Worm (Caenorhabditis elegans) whole organism, L3 larva: ENCODE results near the gene ZC204.13.

Source experiments
- aly-2 ChIP-seq: fragments of 150-350 bp; optimal IDR thresholded peaks from 2 replicates; lab custom pipeline; 2014; ENCODE audit warnings: missing biosample characterization, missing genetic modification characterization
- ama-1 ChIP-seq: fragments of 150-350 bp; optimal IDR thresholded peaks from 2 replicates; lab custom pipeline; 2018
- ceh-82 ChIP-seq: fragments of 150-350 bp; optimal IDR thresholded peaks from 2 replicates; lab custom pipeline; 2014; ENCODE audit warnings: missing biosample characterization, missing genetic modification characterization
- ceh-9 ChIP-seq: sonication (generic microtip); optimal IDR thresholded peaks from 2 replicates; lab custom pipeline; 2018; ENCODE audit warnings: missing biosample characterization, missing genetic modification characterization
- daf-12 ChIP-seq: fragments of 150-350 bp; optimal IDR thresholded peaks from 2 replicates; lab custom pipeline; 2014; ENCODE audit warnings: missing biosample characterization, missing genetic modification reagents, missing genetic modification characterization
- elt-2 ChIP-seq: sonication (generic microtip); optimal IDR thresholded peaks from 2 replicates; lab custom pipeline; 2016; ENCODE audit warnings: missing genetic modification reagents, mild to moderate bottlenecking, missing genetic modification characterization, missing compliant biosample characterization
- elt-3 ChIP-seq, 3 experiments: fragments of 150-350 bp in 1 of 3; sonication (generic microtip) in 2 of 3; optimal IDR thresholded peaks; 2 replicates in 2 of 3; 4 replicates in 1 of 3; lab custom pipeline; 2014 to 2017; ENCODE audit warnings: missing biosample characterization in 3 of 3, missing genetic modification characterization in 3 of 3
- eor-1 ChIP-seq, 2 experiments: fragments of 150-350 bp; optimal IDR thresholded peaks; 2 replicates each; lab custom pipeline; 2014 to 2018; ENCODE audit warnings: missing biosample characterization in 2 of 2, missing genetic modification characterization in 2 of 2
- fkh-2 ChIP-seq: fragments of 150-350 bp; optimal IDR thresholded peaks from 2 replicates; lab custom pipeline; 2014; ENCODE audit warnings: missing biosample characterization, missing genetic modification reagents, missing genetic modification characterization
- hmg-11 ChIP-seq: sonication (generic microtip); optimal IDR thresholded peaks from 2 replicates; lab custom pipeline; 2016; ENCODE audit warnings: missing genetic modification characterization, missing compliant biosample characterization
- nhr-25 ChIP-seq: sonication (generic microtip); optimal IDR thresholded peaks from 2 replicates; lab custom pipeline; 2017; ENCODE audit warnings: missing biosample characterization, missing genetic modification characterization
- nhr-67 ChIP-seq: fragments of 150-350 bp; optimal IDR thresholded peaks from 2 replicates; lab custom pipeline; 2014; ENCODE audit warnings: missing biosample characterization, missing genetic modification characterization
- nhr-77 ChIP-seq: fragments of 150-350 bp; optimal IDR thresholded peaks from 2 replicates; lab custom pipeline; 2014; ENCODE audit warnings: missing biosample characterization, missing genetic modification characterization
- pha-4 ChIP-seq: fragments of 150-350 bp; optimal IDR thresholded peaks from 2 replicates; lab custom pipeline; 2014; ENCODE audit warnings: missing biosample characterization, missing genetic modification reagents, missing genetic modification characterization
- pqm-1 ChIP-seq: fragments of 150-350 bp; optimal IDR thresholded peaks from 2 replicates; lab custom pipeline; 2017; ENCODE audit warnings: missing biosample characterization, missing genetic modification characterization, inconsistent platforms
- skn-1 ChIP-seq: fragments of 150-350 bp; optimal IDR thresholded peaks from 2 replicates; lab custom pipeline; 2014; ENCODE audit warnings: missing biosample characterization, missing genetic modification characterization
- snpc-4 ChIP-seq: fragments of 150-350 bp; optimal IDR thresholded peaks from 2 replicates; lab custom pipeline; 2014; ENCODE audit warnings: missing biosample characterization, missing genetic modification characterization

ZC204.13 gene

ce11 chrII:1618948-1619347, 41.8 kb downstream of the ZC204.13 start, which contains the start of gene fbxa-166:
Gene fbxa-166 (minus strand): TSS chrII:1619048.
- no peak for TF ChIP-seq eor-1 (tag; optimal IDR thresholded peaks at IDR 0.05; lab: Kevin White, UChicago)
- no peak for TF ChIP-seq ceh-82
- TF ChIP-seq ceh-9 = no peak
- no peak for TF ChIP-seq skn-1 (tag; lab: Kevin White, UChicago)
- no peak for TF ChIP-seq aly-2 (tag; lab: Kevin White, UChicago)
- TF ChIP-seq snpc-4 (tag; lab: Kevin White, UChicago) = no peak
- TF ChIP-seq hmg-11 = no peak
- TF ChIP-seq nhr-77 (tag; lab: Kevin White, UChicago) = no peak
- TF ChIP-seq ama-1 (lab: Kevin White, UChicago) = no peak
- TF ChIP-seq elt-3 (tag; optimal IDR thresholded peaks at IDR 0.05; lab: Kevin White, UChicago) = no peak
- no peak for TF ChIP-seq nhr-25 (tag; lab: Kevin White, UChicago)
- TF ChIP-seq fkh-2 (tag; lab: Kevin White, UChicago) = no peak

ce11 chrII:1616382-1616781, 44.4 kb downstream of the ZC204.13 start, which contains the start of gene fbxa-165:
Gene fbxa-165 (minus strand): TSS chrII:1616482.
- no peak for TF ChIP-seq pqm-1 (tag; lab: Kevin White, UChicago)
- TF ChIP-seq elt-2 (tag; lab: Kevin White, UChicago) = no peak
- TF ChIP-seq snpc-4 (tag; lab: Kevin White, UChicago) = no peak
- no peak for TF ChIP-seq eor-1 (tag; optimal IDR thresholded peaks at IDR 0.05; lab: Kevin White, UChicago)

ce11 chrII:1613972-1614371, 46.8 kb downstream of the ZC204.13 start, which contains the start of gene fbxa-164:
Gene fbxa-164 (minus strand): TSS chrII:1614072.
- TF ChIP-seq daf-12 (tag; lab: Kevin White, UChicago) (no peak), pha-4 (tag; lab: Kevin White, UChicago) (peak; percentile 11), elt-2 (tag; lab: Kevin White, UChicago) (peak; percentile 32)

- TF ChIP-seq nhr-67 (tag; lab: Kevin White, UChicago) = no peak
- peak; percentile 5 for TF ChIP-seq elt-2 (tag; lab: Kevin White, UChicago)
- TF ChIP-seq daf-12 (tag; lab: Kevin White, UChicago) = no peak
These were observed 50.2 kb downstream of the ZC204.13 start, which contains the start of gene fbxa-163 for ce11 chrII:1610630-1611029. Gene fbxa-163 (minus strand): TSS chrII:1610730.
